Worm (Caenorhabditis elegans): ENCODE measurements around the gene pes-4.

DNA sequence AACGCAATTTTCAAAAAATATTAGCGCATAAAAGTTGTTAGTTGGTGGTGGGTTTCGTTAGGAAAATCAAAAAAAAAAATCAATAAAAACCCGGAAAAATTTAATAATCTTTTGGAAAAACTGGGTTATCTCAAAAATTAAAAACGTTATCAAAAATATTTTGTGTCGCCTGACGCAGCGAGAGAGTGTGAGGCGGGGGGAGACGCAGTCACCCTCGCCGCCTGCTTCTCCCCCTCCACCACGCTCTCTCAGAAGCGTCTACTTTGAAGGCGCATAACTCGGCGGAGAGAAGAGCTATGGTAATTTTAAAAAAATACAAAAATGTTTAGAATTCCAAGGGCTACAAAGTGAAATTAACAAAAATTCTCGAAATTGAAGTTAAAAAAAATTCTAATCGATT is 5.0 kb downstream of the pes-4 start:
- TF ChIP-seq klf-2 (GFP tag; conservative IDR thresholded peaks at IDR 0.05) (no peak), ztf-23 (GFP tag; IDR thresholded peaks at IDR 0.05) (no peak), flt-1 (GFP tag; IDR thresholded peaks at IDR 0.05) (no peak), tab-1 (GFP tag; IDR thresholded peaks at IDR 0.05) (no peak), cog-1 (tag; optimal IDR thresholded peaks at IDR 0.05) (no peak), ztf-29 (GFP tag; IDR thresholded peaks at IDR 0.05) (no peak), ref-1 (GFP tag; conservative IDR thresholded peaks at IDR 0.05) (no peak), T22C8.4 (GFP tag; IDR thresholded peaks at IDR 0.05) (no peak), med-1 (GFP tag; optimal IDR thresholded peaks at IDR 0.05; ENCODE audit: insufficient read depth) (no peak)

Measured in whole organism, midembryonic.